Worm (Caenorhabditis elegans) whole organism, L1 larva: ENCODE data around the gene C28F5.1.

Experiments
- ama-1 ChIP-seq: fragments of 150-350 bp; optimal IDR thresholded peaks from 2 replicates; lab custom pipeline; 2014
- dsc-1 ChIP-seq: sonication (generic microtip); optimal IDR thresholded peaks from 2 replicates; lab custom pipeline; 2016; ENCODE audit warnings: mild to moderate bottlenecking, missing genetic modification characterization, missing compliant biosample characterization
- elt-2 ChIP-seq: sonication (generic microtip); optimal IDR thresholded peaks from 2 replicates; lab custom pipeline; 2016; ENCODE audit warnings: missing genetic modification characterization, mild to moderate bottlenecking, inconsistent platforms, missing compliant biosample characterization, missing genetic modification reagents
- fkh-8 ChIP-seq: sonication (generic microtip); optimal IDR thresholded peaks from 2 replicates; lab custom pipeline; 2016; ENCODE audit warnings: mild to moderate bottlenecking, missing genetic modification characterization, missing compliant biosample characterization
- fos-1 ChIP-seq: fragments of 150-350 bp; optimal IDR thresholded peaks from 2 replicates; lab custom pipeline; 2014; ENCODE audit warnings: missing biosample characterization, missing genetic modification characterization
- hlh-17 ChIP-seq: fragments of 200-800 bp; sonication (Bioruptor generic); optimal IDR thresholded peaks from 2 replicates; lab custom pipeline; 2018; ENCODE audit warnings: missing genetic modification characterization, mild to moderate bottlenecking, missing compliant biosample characterization, moderate library complexity, borderline replicate concordance
- jun-1 ChIP-seq: fragments of 150-350 bp; optimal IDR thresholded peaks from 2 replicates; lab custom pipeline; 2014; ENCODE audit warnings: missing biosample characterization, missing genetic modification reagents, missing genetic modification characterization
- lin-15B ChIP-seq: fragments of 150-350 bp; sonication (generic microtip); optimal IDR thresholded peaks from 3 replicates; lab custom pipeline; 2014; ENCODE audit warnings: missing biosample characterization, missing genetic modification characterization
- lin-39 ChIP-seq: fragments of 150-350 bp; optimal IDR thresholded peaks from 2 replicates; lab custom pipeline; 2014; ENCODE audit warnings: missing biosample characterization, missing genetic modification reagents, missing genetic modification characterization
- nhr-76 ChIP-seq: sonication (generic microtip); optimal IDR thresholded peaks from 2 replicates; lab custom pipeline; 2017; ENCODE audit warnings: missing biosample characterization, missing genetic modification characterization
- swsn-7 ChIP-seq: sonication (generic microtip); optimal IDR thresholded peaks from 2 replicates; lab custom pipeline; 2016; ENCODE audit warnings: missing genetic modification characterization, missing compliant biosample characterization
- unc-130 ChIP-seq: fragments of 150-350 bp; optimal IDR thresholded peaks from 2 replicates; lab custom pipeline; 2017; ENCODE audit warnings: missing biosample characterization, missing genetic modification characterization, inconsistent platforms
- unc-62 ChIP-seq: fragments of 150-350 bp; optimal IDR thresholded peaks from 2 replicates; lab custom pipeline; 2014; ENCODE audit warnings: missing biosample characterization, missing genetic modification reagents, missing genetic modification characterization

DNA sequence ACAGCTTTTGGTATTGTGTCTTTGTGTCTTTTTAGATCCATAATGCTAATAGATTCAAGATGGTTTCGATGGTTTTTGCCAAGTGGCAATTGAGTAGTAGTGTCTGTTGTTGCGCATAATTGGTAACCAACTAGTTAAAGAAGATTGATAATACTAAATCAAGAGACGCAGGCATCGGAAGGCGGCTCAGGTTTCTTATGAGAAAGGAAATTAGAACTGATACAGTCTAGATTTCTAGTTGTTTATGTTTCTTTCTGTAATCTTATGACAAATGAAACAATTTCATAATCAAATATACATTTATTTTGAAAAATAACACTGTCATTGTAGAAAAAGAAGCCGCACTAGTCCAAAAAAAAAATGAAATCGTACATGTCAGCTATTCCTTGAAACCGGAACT is 48.7 kb downstream of the C28F5.1 start, which contains the start of gene ZK1290.10:
- TF ChIP-seq unc-62 (GFP tag; lab: Kevin White, UChicago), result no peak
- TF ChIP-seq lin-39 (tag; lab: Kevin White, UChicago), result no peak
- TF ChIP-seq elt-2 (tag; lab: Kevin White, UChicago), result no peak
- no peak for TF ChIP-seq nhr-76
- TF ChIP-seq swsn-7 (tag; lab: Kevin White, UChicago), result no peak
- no peak for TF ChIP-seq lin-15B (tag; lab: Kevin White, UChicago)
- TF ChIP-seq fos-1 (tag; lab: Kevin White, UChicago), result no peak
- TF ChIP-seq hlh-17 (GFP tag; lab: Kevin White, UChicago), result no peak
- TF ChIP-seq dsc-1, result no peak
- no peak for TF ChIP-seq jun-1 (tag; lab: Kevin White, UChicago)
- no peak for TF ChIP-seq ama-1 (lab: Kevin White, UChicago)
- no peak for TF ChIP-seq unc-130 (tag; lab: Kevin White, UChicago)
- no peak for TF ChIP-seq fkh-8
